Worm (Caenorhabditis elegans) whole organism, early embryonic: ENCODE data around the gene glb-23.
"Not testable (repeated sequence)": the region's sequence is repeated elsewhere in the genome, so short reads cannot be mapped to it uniquely, and the experiment has no call there.

ENCODE experiments used
- B0310.2 ChIP-seq: sonication (generic microtip); optimal IDR thresholded peaks from 2 replicates; lab custom pipeline; 2016; ENCODE audit warnings: mild to moderate bottlenecking, missing genetic modification characterization, missing compliant biosample characterization
- F13C5.2 ChIP-seq: sonication (generic microtip); optimal IDR thresholded peaks from 2 replicates; lab custom pipeline; 2017; ENCODE audit warnings: mild to moderate bottlenecking, missing genetic modification characterization, inconsistent platforms, missing compliant biosample characterization
- aly-1 ChIP-seq: sonication (generic microtip); optimal IDR thresholded peaks from 2 replicates; lab custom pipeline; 2016; ENCODE audit warnings: missing genetic modification characterization, missing compliant biosample characterization
- ama-1 ChIP-seq: fragments of 150-350 bp; optimal IDR thresholded peaks from 2 replicates; lab custom pipeline; 2014
- ceh-13 ChIP-seq: fragments of 200-800 bp; sonication (Bioruptor generic); optimal IDR thresholded peaks from 2 replicates; lab custom pipeline; 2018; ENCODE audit warnings: mild to moderate bottlenecking, missing genetic modification characterization, missing compliant biosample characterization
- ceh-36 ChIP-seq: sonication (generic microtip); optimal IDR thresholded peaks from 2 replicates; lab custom pipeline; 2016; ENCODE audit warnings: missing genetic modification characterization, inconsistent platforms, missing compliant biosample characterization
- ets-7 ChIP-seq: sonication (generic microtip); optimal IDR thresholded peaks from 2 replicates; lab custom pipeline; 2016; ENCODE audit warnings: missing genotype, missing genetic modification characterization, missing compliant biosample characterization
- flt-1 ChIP-seq: fragments of 200-800 bp; sonication (Bioruptor generic); IDR thresholded peaks from 2 replicates; pipeline ENCODE4 v1.3.6; 2022; ENCODE audit warnings: missing genetic modification characterization, missing compliant biosample characterization
- hmbx-1 ChIP-seq: sonication (generic microtip); optimal IDR thresholded peaks from 2 replicates; lab custom pipeline; 2016; ENCODE audit warnings: mild to moderate bottlenecking, missing genetic modification characterization, missing compliant biosample characterization
- hmg-4 ChIP-seq: fragments of 200-800 bp; sonication (Bioruptor generic); optimal IDR thresholded peaks from 2 replicates; lab custom pipeline; 2018; ENCODE audit warnings: mild to moderate bottlenecking, missing genetic modification characterization, missing compliant biosample characterization
- hnd-1 ChIP-seq: sonication (generic microtip); optimal IDR thresholded peaks from 2 replicates; lab custom pipeline; 2016; ENCODE audit warnings: missing genetic modification characterization, missing compliant biosample characterization
- pes-1 ChIP-seq: fragments of 200-800 bp; sonication (Bioruptor generic); IDR thresholded peaks from 2 replicates; pipeline ENCODE4 v1.3.6; 2022; ENCODE audit warnings: missing genetic modification reagents, missing genetic modification characterization, missing compliant biosample characterization
- scrt-1 ChIP-seq: fragments of 200-800 bp; sonication (Bioruptor generic); IDR thresholded peaks from 2 replicates; pipeline ENCODE4 v1.3.6; 2022; ENCODE audit warnings: missing genetic modification characterization, missing compliant biosample characterization
- sea-1 ChIP-seq: fragments of 200-800 bp; sonication (Bioruptor generic); conservative IDR thresholded peaks from 2 replicates; pipeline ENCODE4 v1.3.6; 2022; ENCODE audit warnings: missing genetic modification characterization, missing compliant biosample characterization
- tbx-11 ChIP-seq: fragments of 200-800 bp; sonication (Bioruptor generic); IDR thresholded peaks from 2 replicates; pipeline ENCODE4 v1.3.6; 2022; ENCODE audit warnings: missing genetic modification characterization, missing compliant biosample characterization
- tbx-37 ChIP-seq: fragments of 200-800 bp; sonication (Bioruptor generic); conservative IDR thresholded peaks from 2 replicates; pipeline ENCODE4 v1.3.6; 2022; ENCODE audit warnings: missing genetic modification reagents, missing genetic modification characterization, missing compliant biosample characterization
- tra-4 ChIP-seq: sonication (generic microtip); optimal IDR thresholded peaks from 2 replicates; lab custom pipeline; 2017; ENCODE audit warnings: missing genetic modification characterization, missing compliant biosample characterization

Gene glb-23

DNA sequence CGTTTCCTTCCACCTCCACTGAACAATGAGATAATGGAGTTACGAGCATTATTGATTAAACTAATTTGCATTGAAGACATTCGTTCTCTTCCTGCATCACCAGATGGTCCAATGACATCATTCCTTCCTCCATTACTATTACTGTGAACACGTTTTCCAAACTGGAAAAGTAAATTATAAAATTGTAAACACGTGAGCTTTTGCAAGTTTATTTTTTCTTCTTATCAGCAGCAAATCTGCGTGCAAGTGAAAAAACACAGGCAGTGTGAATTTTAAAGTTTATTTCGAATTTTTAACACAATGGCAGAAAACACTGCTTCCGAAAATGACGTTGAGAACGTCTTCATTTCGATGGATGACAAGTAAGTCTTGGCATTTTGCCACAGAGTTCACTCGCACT lies 27.9 kb upstream of the glb-23 start, which contains the start of gene D2024.1:
Gene D2024.1, plus strand, starts transcription at position 301 of the 400 bp plus-strand sequence.
- TF ChIP-seq tbx-11; flt-1 (GFP tag; lab: Robert Waterston, UW); F13C5.2 (tag; lab: Kevin White, UChicago): not testable (repeated sequence)

DNA sequence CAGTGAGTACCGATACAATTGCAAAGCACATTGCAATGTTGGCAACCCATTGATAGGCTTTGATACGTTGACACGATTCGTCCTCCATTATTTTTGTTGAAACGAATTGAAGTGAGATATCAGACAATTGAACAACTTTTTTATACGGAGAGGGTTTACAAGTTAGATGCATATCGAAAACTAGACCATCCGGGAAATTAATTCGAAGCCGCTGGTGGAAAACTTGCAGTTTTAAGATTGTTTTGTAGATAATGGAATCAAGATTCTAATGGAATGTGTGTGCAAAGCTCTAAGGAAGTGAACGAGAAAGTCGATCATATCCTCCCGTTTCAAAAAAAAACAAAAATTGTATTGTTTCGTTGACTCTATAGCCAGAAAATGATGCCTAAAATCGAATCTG lies 27.3 kb upstream of the glb-23 start, which contains the start of gene col-114:
Gene col-114, minus strand, starts transcription at position 101 of the 400 bp plus-strand sequence.
- TF ChIP-seq pes-1 (no peak), scrt-1 (GFP tag; lab: Robert Waterston, UW) (no peak), flt-1 (GFP tag; lab: Robert Waterston, UW) (no peak), B0310.2 (no peak), hnd-1 (tag; lab: Kevin White, UChicago) (no peak), tbx-11 (no peak), tbx-37 (GFP tag; lab: Robert Waterston, UW) (no peak), F13C5.2 (tag; lab: Kevin White, UChicago) (no peak), aly-1 (tag; lab: Kevin White, UChicago) (no peak), tra-4 (tag; lab: Kevin White, UChicago) (no peak), hmbx-1 (tag; lab: Kevin White, UChicago) (no peak), sea-1 (GFP tag; lab: Robert Waterston, UW) (no peak), ceh-13 (GFP tag; lab: Kevin White, UChicago) (no peak), ceh-36 (tag; lab: Kevin White, UChicago) (no peak), hmg-4 (GFP tag; lab: Kevin White, UChicago) (no peak)

DNA sequence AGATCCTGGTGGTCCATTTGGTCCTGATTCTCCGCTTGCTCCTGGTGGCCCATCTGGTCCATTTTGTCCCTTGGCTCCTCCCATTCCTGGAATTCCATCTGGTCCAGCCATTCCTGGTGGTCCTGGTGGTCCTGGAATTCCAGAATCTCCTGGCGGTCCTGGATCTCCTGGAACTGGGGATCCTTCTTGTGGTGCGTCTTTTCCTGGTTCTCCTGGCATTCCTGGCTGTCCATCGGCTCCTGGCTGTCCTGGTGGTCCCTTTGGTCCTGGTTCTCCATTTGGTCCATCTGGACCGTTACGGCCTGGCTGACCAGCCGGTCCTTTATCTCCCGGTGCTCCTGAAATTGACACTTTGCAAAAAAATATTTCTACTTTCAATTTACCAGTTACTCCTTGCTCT lies 26.3 kb upstream of the glb-23 start:
- no peak for TF ChIP-seq aly-1 (tag; lab: Kevin White, UChicago)
- no peak for TF ChIP-seq F13C5.2 (tag; lab: Kevin White, UChicago)
- no peak for TF ChIP-seq ceh-13 (GFP tag; lab: Kevin White, UChicago)
- no peak for TF ChIP-seq flt-1 (GFP tag; lab: Robert Waterston, UW)
- no peak for TF ChIP-seq scrt-1 (GFP tag; lab: Robert Waterston, UW)
- TF ChIP-seq hmg-4 (GFP tag; lab: Kevin White, UChicago): no peak
- TF ChIP-seq ets-7 (tag; lab: Kevin White, UChicago): no peak
- TF ChIP-seq tra-4 (tag; lab: Kevin White, UChicago): no peak
- no peak for TF ChIP-seq ama-1 (lab: Kevin White, UChicago)
- no peak for TF ChIP-seq hmbx-1 (tag; lab: Kevin White, UChicago)
- TF ChIP-seq sea-1 (GFP tag; lab: Robert Waterston, UW): no peak
- no peak for TF ChIP-seq hnd-1 (tag; lab: Kevin White, UChicago)
- no peak for TF ChIP-seq B0310.2
- TF ChIP-seq tbx-37 (GFP tag; lab: Robert Waterston, UW): no peak
- no peak for TF ChIP-seq pes-1
- no peak for TF ChIP-seq tbx-11
- TF ChIP-seq ceh-36 (tag; lab: Kevin White, UChicago): no peak

DNA sequence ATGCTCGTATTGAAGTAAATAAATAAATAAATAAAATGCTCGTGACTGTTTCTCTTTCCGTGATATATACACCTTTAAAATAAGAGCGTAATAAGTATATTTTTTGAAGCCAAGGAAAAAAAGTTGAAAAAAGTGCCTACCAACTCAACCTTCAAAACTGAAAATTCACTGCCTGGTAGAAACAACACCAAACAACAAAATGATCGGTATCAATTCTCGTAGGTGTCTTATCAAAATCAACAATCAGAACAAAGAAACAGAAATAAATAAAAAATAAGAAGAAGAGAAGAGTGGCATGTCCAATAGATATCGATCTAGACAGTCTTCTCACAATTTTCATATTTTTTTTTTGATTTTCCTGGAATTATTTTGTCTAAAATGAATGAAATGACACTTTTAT lies 24.6 kb upstream of the glb-23 start, which contains the start of gene afmd-1:
Gene afmd-1, plus strand, starts transcription at position 316 of the 400 bp plus-strand sequence.
- no peak for TF ChIP-seq aly-1 (tag; lab: Kevin White, UChicago)
- TF ChIP-seq tbx-11: no peak
- TF ChIP-seq F13C5.2 (tag; lab: Kevin White, UChicago): no peak
- no peak for TF ChIP-seq tra-4 (tag; lab: Kevin White, UChicago)
- no peak for TF ChIP-seq ama-1 (lab: Kevin White, UChicago)
- no peak for TF ChIP-seq hmbx-1 (tag; lab: Kevin White, UChicago)
- TF ChIP-seq flt-1 (GFP tag; lab: Robert Waterston, UW): no peak
- TF ChIP-seq hmg-4 (GFP tag; lab: Kevin White, UChicago): no peak
- no peak for TF ChIP-seq ceh-36 (tag; lab: Kevin White, UChicago)
- TF ChIP-seq scrt-1 (GFP tag; lab: Robert Waterston, UW): no peak
- TF ChIP-seq ceh-13 (GFP tag; lab: Kevin White, UChicago): no peak
- TF ChIP-seq ets-7 (tag; lab: Kevin White, UChicago): no peak
- TF ChIP-seq tbx-37 (GFP tag; lab: Robert Waterston, UW): no peak

DNA sequence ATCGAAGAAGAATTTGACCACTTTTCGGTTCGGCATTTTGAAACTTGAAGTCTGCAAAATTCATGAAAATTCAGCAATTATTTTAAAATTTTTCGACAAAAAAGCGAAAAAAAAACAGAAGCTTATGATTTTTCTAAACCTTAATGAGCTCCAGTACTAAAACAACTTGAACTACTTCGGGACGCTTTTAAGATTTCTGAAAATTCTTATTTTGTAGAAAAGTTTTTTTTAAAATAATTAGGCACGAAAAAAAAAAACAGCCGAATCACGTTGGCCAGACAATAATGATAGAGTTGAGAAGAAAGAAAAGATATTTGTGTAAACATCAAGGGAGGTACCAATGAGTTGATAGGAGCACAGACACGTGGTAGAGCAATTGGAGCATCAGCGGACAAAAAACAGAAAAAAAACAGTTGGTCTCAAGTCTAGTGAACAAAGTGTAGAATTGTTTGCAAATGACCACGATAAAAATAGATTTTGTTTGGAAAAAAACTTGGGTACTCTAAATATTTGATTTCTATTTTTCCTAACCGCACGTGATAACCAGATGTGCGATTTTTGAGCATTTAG lies 23.0 kb upstream of the glb-23 start, which contains the start of gene gstk-2:
Gene gstk-2, minus strand, starts transcription at position 51 of the 570 bp plus-strand sequence.
- TF ChIP-seq tbx-11: no peak
- TF ChIP-seq ets-7 (tag; lab: Kevin White, UChicago): no peak
- no peak for TF ChIP-seq B0310.2
- no peak for TF ChIP-seq ceh-36 (tag; lab: Kevin White, UChicago)
- TF ChIP-seq flt-1 (GFP tag; lab: Robert Waterston, UW): no peak

DNA sequence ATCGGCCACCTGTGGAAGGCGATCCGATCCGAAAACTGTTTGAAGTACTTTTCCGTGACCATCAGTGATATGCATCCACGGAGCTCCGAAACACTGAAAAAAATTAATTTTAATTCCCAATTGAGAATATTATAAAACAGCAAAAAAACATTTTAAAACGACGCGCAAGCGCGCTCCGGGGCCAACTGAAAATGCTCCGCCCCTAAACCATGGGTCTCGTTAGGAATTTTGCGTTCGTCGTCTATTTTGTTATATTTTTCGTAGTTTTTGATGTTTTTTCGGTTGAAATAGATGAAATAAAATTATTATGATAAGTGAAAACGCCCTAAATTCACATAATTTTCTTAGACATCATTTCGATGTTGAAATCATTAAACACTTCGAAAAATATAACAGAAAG lies 21.3 kb upstream of the glb-23 start:
- no peak for TF ChIP-seq B0310.2
- no peak for TF ChIP-seq ceh-36 (tag; lab: Kevin White, UChicago)
- no peak for TF ChIP-seq tbx-37 (GFP tag; lab: Robert Waterston, UW)
- TF ChIP-seq pes-1: peak; percentile 38; the same call in 1 of the 2 replicates
- no peak for TF ChIP-seq ceh-13 (GFP tag; lab: Kevin White, UChicago)
- TF ChIP-seq F13C5.2 (tag; lab: Kevin White, UChicago): no peak
- no peak for TF ChIP-seq ets-7 (tag; lab: Kevin White, UChicago)
- TF ChIP-seq ama-1 (lab: Kevin White, UChicago): no peak

DNA sequence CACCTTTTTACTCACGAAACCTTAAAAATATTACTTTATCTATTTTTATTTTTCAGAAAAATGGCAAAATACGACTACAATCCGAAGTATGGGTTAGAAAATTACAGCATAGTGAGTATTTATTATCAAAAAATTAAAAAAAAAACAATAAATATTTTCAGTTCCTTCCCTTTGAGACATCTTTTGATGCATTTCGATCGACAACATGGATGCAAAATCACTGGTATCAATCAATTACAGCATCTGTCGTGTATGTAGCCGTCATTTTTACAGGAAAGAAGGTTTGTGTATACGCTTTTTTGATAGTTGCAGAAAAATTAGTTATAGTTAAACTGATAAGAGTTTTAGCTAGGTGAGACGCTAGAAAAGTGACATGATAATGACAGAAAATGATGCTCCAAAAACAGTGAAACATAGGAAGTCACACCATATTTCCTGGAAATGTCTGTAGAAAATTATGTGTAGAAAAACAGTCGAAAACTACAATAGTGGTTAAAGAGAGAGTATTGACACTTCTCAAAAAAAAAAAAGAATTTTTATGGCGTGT lies 18.4 kb upstream of the glb-23 start, which contains the start of gene elo-3:
Gene elo-3, plus strand, starts transcription at position 51 of the 547 bp plus-strand sequence.
- TF ChIP-seq tra-4 (tag; lab: Kevin White, UChicago) (no peak), F13C5.2 (tag; lab: Kevin White, UChicago) (no peak), hmbx-1 (tag; lab: Kevin White, UChicago) (no peak), tbx-11 (no peak), ama-1 (lab: Kevin White, UChicago) (no peak)
